Fruit fly (Drosophila melanogaster): ENCODE measurements around the gene for.

The for gene

dm6 chr2L:3675770-3676169, 19.0 kb upstream of the for start (continued):
- TF ChIP-seq oc (tag; optimal IDR thresholded peaks at IDR 0.05), result peak; percentile 28
- peak; percentile 64 for TF ChIP-seq zen (tag; optimal IDR thresholded peaks at IDR 0.05)
- peak; percentile 12 for TF ChIP-seq chn (GFP tag; optimal IDR thresholded peaks at IDR 0.05)
- TF ChIP-seq CG7271 (tag; optimal IDR thresholded peaks at IDR 0.05), result no peak
- TF ChIP-seq tna (GFP tag; IDR thresholded peaks at IDR 0.05; ENCODE audit: partially characterized antibody), result no peak
- TF ChIP-seq nom (GFP tag; optimal IDR thresholded peaks at IDR 0.05), result no peak
- no peak for TF ChIP-seq HLH54F (GFP tag; optimal IDR thresholded peaks at IDR 0.05)
- no peak for TF ChIP-seq Camta (GFP tag; optimal IDR thresholded peaks at IDR 0.05)
- no peak for TF ChIP-seq CG13296 (GFP tag; optimal IDR thresholded peaks at IDR 0.05)
- TF ChIP-seq peb (GFP tag; IDR thresholded peaks at IDR 0.05), result no peak
- no peak for TF ChIP-seq CG18764 (GFP tag; optimal IDR thresholded peaks at IDR 0.05)
- no peak for TF ChIP-seq Sry-β (GFP tag; optimal IDR thresholded peaks at IDR 0.05)
- TF ChIP-seq pan (optimal IDR thresholded peaks at IDR 0.05), result no peak
- no peak for TF ChIP-seq pan (GFP tag; optimal IDR thresholded peaks at IDR 0.05 in 1 of 2, IDR thresholded peaks at IDR 0.05 in 1 of 2)
- no peak for TF ChIP-seq lov (optimal IDR thresholded peaks at IDR 0.05)
- no peak for TF ChIP-seq lov (GFP tag; IDR thresholded peaks at IDR 0.05)
- no peak for TF ChIP-seq CG12104 (GFP tag; optimal IDR thresholded peaks at IDR 0.05)
- TF ChIP-seq fd102C (GFP tag; optimal IDR thresholded peaks at IDR 0.05), result no peak
- no peak for TF ChIP-seq CG18476 (GFP tag; optimal IDR thresholded peaks at IDR 0.05)
- TF ChIP-seq Abd-B (GFP tag; optimal IDR thresholded peaks at IDR 0.05), result no peak
- TF ChIP-seq CG7963 (GFP tag; IDR thresholded peaks at IDR 0.05; ENCODE audit: partially characterized antibody), result no peak
- no peak for TF ChIP-seq CG10543 (GFP tag; optimal IDR thresholded peaks at IDR 0.05)
- peak; percentile 19 for TF ChIP-seq nerfin-1 (tag; optimal IDR thresholded peaks at IDR 0.05)
- no peak for TF ChIP-seq CG11695 (GFP tag; IDR thresholded peaks at IDR 0.05)
- TF ChIP-seq Hr78 (GFP tag; optimal IDR thresholded peaks at IDR 0.05), result no peak
- TF ChIP-seq ara (GFP tag; IDR thresholded peaks at IDR 0.05), result peak; percentile 49; the same call in 1 of the 2 replicates
- TF ChIP-seq Sox100B (GFP tag; optimal IDR thresholded peaks at IDR 0.05), result no peak
- TF ChIP-seq Dll (GFP tag; IDR thresholded peaks at IDR 0.05; ENCODE audit: partially characterized antibody), result no peak
- no peak for TF ChIP-seq CG17568 (GFP tag; optimal IDR thresholded peaks at IDR 0.05)
- TF ChIP-seq Dip3 (GFP tag; optimal IDR thresholded peaks at IDR 0.05), result no peak
- no peak for TF ChIP-seq CG18011 (GFP tag; optimal IDR thresholded peaks at IDR 0.05)
- no peak for TF ChIP-seq Ravus (GFP tag; IDR thresholded peaks at IDR 0.05)
- TF ChIP-seq YL-1 (GFP tag; optimal IDR thresholded peaks at IDR 0.05), result no peak
- TF ChIP-seq D (optimal IDR thresholded peaks at IDR 0.05), result no peak
- peak; percentile 40 for TF ChIP-seq D (GFP tag; optimal IDR thresholded peaks at IDR 0.05)
- no peak for TF ChIP-seq Dek (tag; optimal IDR thresholded peaks at IDR 0.05)
- peak; percentile 58 for TF ChIP-seq phol (tag; optimal IDR thresholded peaks at IDR 0.05)
- TF ChIP-seq CG16779 (GFP tag; IDR thresholded peaks at IDR 0.05), result no peak
- TF ChIP-seq CG31365 (tag; optimal IDR thresholded peaks at IDR 0.05), result no peak
- TF ChIP-seq ci (GFP tag; IDR thresholded peaks at IDR 0.05), result peak; percentile 69
- TF ChIP-seq yki (optimal IDR thresholded peaks at IDR 0.05), result no peak
- no peak for TF ChIP-seq Sin3A (optimal IDR thresholded peaks at IDR 0.05)
- no peak for TF ChIP-seq ab (GFP tag; optimal IDR thresholded peaks at IDR 0.05)
- TF ChIP-seq CG15601 (tag; optimal IDR thresholded peaks at IDR 0.05), result no peak
- no peak for TF ChIP-seq Mad (GFP tag; optimal IDR thresholded peaks at IDR 0.05)
- TF ChIP-seq vnd (GFP tag; IDR thresholded peaks at IDR 0.05; ENCODE audit: partially characterized antibody), result no peak
- no peak for TF ChIP-seq dati (GFP tag; IDR thresholded peaks at IDR 0.05)
- no peak for TF ChIP-seq H2.0 (GFP tag; IDR thresholded peaks at IDR 0.05)
- TF ChIP-seq CG4854 (GFP tag; optimal IDR thresholded peaks at IDR 0.05), result no peak
- TF ChIP-seq CrebB (tag; optimal IDR thresholded peaks at IDR 0.05), result no peak
- no peak for TF ChIP-seq pita (GFP tag; optimal IDR thresholded peaks at IDR 0.05)
- TF ChIP-seq lola (GFP tag; optimal IDR thresholded peaks at IDR 0.05), result peak in 1 of 3 experiments; percentile 72
